Worm (Caenorhabditis elegans) whole organism, L4 larva: ENCODE measurements around the gene aip-1.
A peak's percentile ranks its signal among the peaks of the same experiment; 100 is the strongest.

Experiments used
- Y5F2A.4 ChIP-seq: fragments of 200-800 bp; sonication (Bioruptor generic); optimal IDR thresholded peaks from 2 replicates; lab custom pipeline; 2018; ENCODE audit warnings: mild to moderate bottlenecking, missing genetic modification characterization, missing compliant biosample characterization
- nhr-77 ChIP-seq: fragments of 150-350 bp; optimal IDR thresholded peaks from 2 replicates; lab custom pipeline; 2014; ENCODE audit warnings: missing biosample characterization, missing genetic modification characterization
- unc-62 ChIP-seq, 3 experiments: fragments of 150-350 bp in 1 of 3; sonication (generic microtip); optimal IDR thresholded peaks in 2 of 3; peaks in 1 of 3; 1 replicate in 1 of 3; 2 replicates in 2 of 3; lab custom pipeline; 2014 to 2017; ENCODE audit warnings: missing biosample characterization in 3 of 3, missing genetic modification characterization in 3 of 3, missing genetic modification reagents in 3 of 3, missing genotype in 1 of 3
- ztf-11 ChIP-seq: fragments of 150-350 bp; optimal IDR thresholded peaks from 2 replicates; lab custom pipeline; 2014; ENCODE audit warnings: missing biosample characterization, missing genetic modification characterization

ce11 chrV:14012002-14012554, at the start of gene aip-1, which contains the start of gene ddx-17:
- TF ChIP-seq Y5F2A.4 (GFP tag; lab: Kevin White, UChicago): no peak
- TF ChIP-seq unc-62 (GFP tag; optimal IDR thresholded peaks at IDR 0.05 in 1 of 2; lab: Kevin White, UChicago): no peak
- no peak for TF ChIP-seq unc-62 (tag; optimal IDR thresholded peaks at IDR 0.05; lab: Kevin White, UChicago)
- peak; percentile 48 for TF ChIP-seq nhr-77 (tag; lab: Kevin White, UChicago)
- TF ChIP-seq ztf-11 (tag; lab: Kevin White, UChicago): no peak
